Fruit fly (Drosophila melanogaster): ENCODE measurements around the gene CG45307.

The CG45307 gene

dm6 chr2L:8752022-8752421 lies at the start of gene CG45307, which contains the start of gene CG12438:
CG45307 (minus strand) TSS chr2L:8752122.
CG12438 (plus strand) TSS chr2L:8752285.
- TF ChIP-seq CG34406 (GFP tag; optimal IDR thresholded peaks at IDR 0.05) (no peak), Hr4 (GFP tag; optimal IDR thresholded peaks at IDR 0.05) (no peak), Eip75B (GFP tag; optimal IDR thresholded peaks at IDR 0.05) (no peak), dsx (GFP tag; optimal IDR thresholded peaks at IDR 0.05; ENCODE audit: poor library complexity, severe bottlenecking) (no peak), ss (GFP tag; optimal IDR thresholded peaks at IDR 0.05) (no peak), CG6792 (GFP tag; optimal IDR thresholded peaks at IDR 0.05) (no peak), Eip78C (GFP tag) (no peak), CG6808 (GFP tag; optimal IDR thresholded peaks at IDR 0.05) (no peak), spab (GFP tag; optimal IDR thresholded peaks at IDR 0.05) (no peak)

- TF ChIP-seq Ets21C (GFP tag; optimal IDR thresholded peaks at IDR 0.05) (no peak), Met (GFP tag; optimal IDR thresholded peaks at IDR 0.05) (no peak), CG8632 (GFP tag; optimal IDR thresholded peaks at IDR 0.05) (no peak), CG6808 (GFP tag; optimal IDR thresholded peaks at IDR 0.05) (no peak), CG6163 (GFP tag; IDR thresholded peaks at IDR 0.05) (no peak), CG6276 (GFP tag; optimal IDR thresholded peaks at IDR 0.05) (no peak)
These were observed 47.1 kb upstream of the CG45307 start for dm6 chr2L:8799009-8799408.

- TF ChIP-seq CG6854 (GFP tag; optimal IDR thresholded peaks at IDR 0.05) (no peak), net (GFP tag; optimal IDR thresholded peaks at IDR 0.05) (no peak), CG8319 (GFP tag; optimal IDR thresholded peaks at IDR 0.05) (no peak), lz (GFP tag; optimal IDR thresholded peaks at IDR 0.05) (no peak), CG11902 (GFP tag; optimal IDR thresholded peaks at IDR 0.05) (no peak), pdm3 (GFP tag; optimal IDR thresholded peaks at IDR 0.05) (no peak), CG8632 (GFP tag; optimal IDR thresholded peaks at IDR 0.05) (no peak), Sox15 (GFP tag; optimal IDR thresholded peaks at IDR 0.05) (no peak), CG8119 (GFP tag; IDR thresholded peaks at IDR 0.05) (no peak), dac (GFP tag; optimal IDR thresholded peaks at IDR 0.05) (no peak), cyc (GFP tag; optimal IDR thresholded peaks at IDR 0.05) (no peak), topi (GFP tag; optimal IDR thresholded peaks at IDR 0.05) (no peak), Ets21C (GFP tag; optimal IDR thresholded peaks at IDR 0.05) (no peak), Lpt (GFP tag; optimal IDR thresholded peaks at IDR 0.05) (no peak), CG9139 (GFP tag; optimal IDR thresholded peaks at IDR 0.05) (no peak), svp (GFP tag) (no peak), CG10669 (GFP tag; optimal IDR thresholded peaks at IDR 0.05) (no peak), CG32006 (GFP tag; optimal IDR thresholded peaks at IDR 0.05) (no peak)
These were observed 42.2 kb upstream of the CG45307 start for dm6 chr2L:8794151-8794550.

dm6 chr2L:8791703-8792102 lies 39.8 kb upstream of the CG45307 start:
- TF ChIP-seq fd59A (GFP tag; optimal IDR thresholded peaks at IDR 0.05) (no peak), Eip78C (GFP tag) (no peak), net (GFP tag; optimal IDR thresholded peaks at IDR 0.05) (no peak), Blimp-1 (GFP tag; optimal IDR thresholded peaks at IDR 0.05) (no peak), fkh (GFP tag; optimal IDR thresholded peaks at IDR 0.05) (no peak), CG3032 (tag; optimal IDR thresholded peaks at IDR 0.05) (no peak), CG34406 (GFP tag; optimal IDR thresholded peaks at IDR 0.05) (no peak), vri (GFP tag; optimal IDR thresholded peaks at IDR 0.05) (no peak), spab (GFP tag; optimal IDR thresholded peaks at IDR 0.05) (no peak), lz (GFP tag; optimal IDR thresholded peaks at IDR 0.05) (no peak), OdsH (GFP tag; optimal IDR thresholded peaks at IDR 0.05) (no peak), Met (GFP tag; optimal IDR thresholded peaks at IDR 0.05) (no peak), Sox14 (GFP tag; optimal IDR thresholded peaks at IDR 0.05) (no peak), salr (GFP tag; optimal IDR thresholded peaks at IDR 0.05) (no peak)
